Worm (Caenorhabditis elegans) whole organism, midembryonic: ENCODE data around the gene T05C3.6.

Experiments
- T22C8.4 ChIP-seq: fragments of 200-800 bp; sonication (Bioruptor generic); IDR thresholded peaks from 2 replicates; pipeline ENCODE4 v1.3.6; 2022; ENCODE audit warnings: missing genetic modification characterization, missing compliant biosample characterization
- flt-1 ChIP-seq: fragments of 200-800 bp; sonication (Bioruptor generic); IDR thresholded peaks from 2 replicates; pipeline ENCODE4 v1.3.6; 2022; ENCODE audit warnings: missing genetic modification characterization, missing compliant biosample characterization
- ref-1 ChIP-seq: fragments of 200-800 bp; sonication (Bioruptor generic); conservative IDR thresholded peaks from 2 replicates; pipeline ENCODE4 v1.3.6; 2022; ENCODE audit warnings: missing genetic modification reagents, missing genetic modification characterization, missing compliant biosample characterization
- tab-1 ChIP-seq: fragments of 200-800 bp; sonication (Bioruptor generic); IDR thresholded peaks from 2 replicates; pipeline ENCODE4 v1.3.6; 2022; ENCODE audit warnings: missing genetic modification characterization, missing compliant biosample characterization
- ztf-29 ChIP-seq: fragments of 200-800 bp; sonication (Bioruptor generic); IDR thresholded peaks from 2 replicates; pipeline ENCODE4 v1.3.6; 2022; ENCODE audit warnings: missing genetic modification reagents, missing genetic modification characterization, missing compliant biosample characterization

- no peak for TF ChIP-seq ztf-29 (GFP tag; lab: Robert Waterston, UW)
- TF ChIP-seq flt-1 = no peak
- no peak for TF ChIP-seq ref-1 (GFP tag; lab: Robert Waterston, UW)
- no peak for TF ChIP-seq T22C8.4 (GFP tag; lab: Robert Waterston, UW)
- no peak for TF ChIP-seq tab-1 (GFP tag; lab: Robert Waterston, UW)
These were observed 12.5 kb downstream of the T05C3.6 start for ce11 chrV:5502701-5503100.
